Worm (Caenorhabditis elegans): ENCODE results near the gene clec-194.

DNA sequence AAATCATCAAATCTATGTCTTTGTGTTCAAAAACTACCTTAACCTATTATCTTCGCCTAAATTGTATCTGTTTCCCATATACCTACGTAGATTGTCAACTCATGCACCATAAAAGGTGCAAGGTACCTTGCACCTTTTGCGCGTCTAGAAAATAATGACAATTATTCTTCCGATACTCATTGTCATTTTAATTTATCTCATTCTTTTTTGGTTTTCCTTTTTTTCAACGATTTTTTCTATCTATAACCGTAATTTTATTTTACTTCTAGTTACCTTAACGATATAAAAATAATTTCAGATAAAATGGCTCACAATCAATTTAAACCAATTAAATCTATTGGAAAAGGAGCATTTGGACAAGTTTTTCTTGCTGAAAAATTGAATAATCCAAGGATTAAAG, 44.4 kb upstream of the clec-194 start, which contains the start of gene Y43D4A.6:
- TF ChIP-seq unc-62 (GFP tag; optimal IDR thresholded peaks at IDR 0.05) (no peak), let-526 (GFP tag; IDR thresholded peaks at IDR 0.05) (no peak), dpl-1 (GFP tag; optimal IDR thresholded peaks at IDR 0.05) (no peak), snpc-1.1 (tag; optimal IDR thresholded peaks at IDR 0.05; ENCODE audit: insufficient read depth) (no peak), ama-1 (optimal IDR thresholded peaks at IDR 0.05) (no peak), ama-1 (GFP tag; optimal IDR thresholded peaks at IDR 0.05) (no peak), ztf-3 (GFP tag; optimal IDR thresholded peaks at IDR 0.05) (no peak), Y79H2A.3 (GFP tag; conservative IDR thresholded peaks at IDR 0.05) (no peak), pha-4 (tag; optimal IDR thresholded peaks at IDR 0.05) (no peak), T26A5.8 (tag; optimal IDR thresholded peaks at IDR 0.05) (no peak), somi-1 (GFP tag; optimal IDR thresholded peaks at IDR 0.05) (no peak)

Measured in whole organism, young adult.